Worm (Caenorhabditis elegans) whole organism, young adult: ENCODE results near the gene polk-1.

Experiments
- B0019.2 ChIP-seq: fragments of 200-800 bp; sonication (Bioruptor generic); conservative IDR thresholded peaks from 2 replicates; pipeline ENCODE4 v1.3.6; 2022; ENCODE audit warnings: missing genetic modification reagents, missing genetic modification characterization, missing compliant biosample characterization
- B0336.3 ChIP-seq: fragments of 200-800 bp; sonication (Bioruptor generic); IDR thresholded peaks from 2 replicates; pipeline ENCODE4 v1.3.6; 2022; ENCODE audit warnings: missing genetic modification characterization, missing compliant biosample characterization
- C06A6.2 ChIP-seq: fragments of 200-800 bp; sonication (Bioruptor generic); conservative IDR thresholded peaks from 2 replicates; pipeline ENCODE4 v1.3.6; 2022; ENCODE audit warnings: missing genetic modification characterization, missing compliant biosample characterization
- C17E4.6 ChIP-seq: fragments of 200-800 bp; sonication (Bioruptor generic); IDR thresholded peaks from 2 replicates; pipeline ENCODE4 v1.3.6; 2022; ENCODE audit warnings: missing genetic modification reagents, missing genetic modification characterization, missing compliant biosample characterization
- F55B11.4 ChIP-seq: sonication (generic microtip); optimal IDR thresholded peaks from 2 replicates; lab custom pipeline; 2016; ENCODE audit warnings: missing compliant biosample characterization, missing genetic modification characterization, borderline replicate concordance; ENCODE audit not compliant: insufficient read depth
- F57C9.4 ChIP-seq: sonication (generic microtip); optimal IDR thresholded peaks from 2 replicates; lab custom pipeline; 2017; ENCODE audit warnings: mild to moderate bottlenecking, missing genetic modification characterization, missing compliant biosample characterization
- Y67H2A.10 ChIP-seq: fragments of 200-800 bp; sonication (Bioruptor generic); conservative IDR thresholded peaks from 2 replicates; pipeline ENCODE4 v1.3.6; 2022; ENCODE audit warnings: missing genetic modification reagents, missing genetic modification characterization, missing compliant biosample characterization
- ama-1 ChIP-seq, 3 experiments: fragments of 150-350 bp in 1 of 3; sonication (generic microtip) in 2 of 3; optimal IDR thresholded peaks; 2 replicates each; lab custom pipeline; 2014 to 2018; ENCODE audit warnings: missing biosample characterization in 2 of 3, missing genetic modification characterization in 2 of 3, missing genetic modification reagents in 2 of 3
- aptf-2 ChIP-seq: fragments of 200-800 bp; sonication (Bioruptor generic); conservative IDR thresholded peaks from 2 replicates; pipeline ENCODE4 v1.3.6; 2022; ENCODE audit warnings: missing genetic modification reagents, missing genetic modification characterization, missing compliant biosample characterization
- aptf-3 ChIP-seq: fragments of 200-800 bp; sonication (Bioruptor generic); IDR thresholded peaks from 2 replicates; pipeline ENCODE4 v1.3.6; 2022; ENCODE audit warnings: missing genetic modification characterization, missing compliant biosample characterization
- attf-3 ChIP-seq: fragments of 200-800 bp; sonication (Bioruptor generic); conservative IDR thresholded peaks from 2 replicates; pipeline ENCODE4 v1.3.6; 2022; ENCODE audit warnings: missing genetic modification reagents, missing genetic modification characterization, missing compliant biosample characterization
- cebp-1 ChIP-seq, 2 experiments: fragments of 200-800 bp in 1 of 2; sonication (Bioruptor generic) in 1 of 2; sonication (generic microtip) in 1 of 2; IDR thresholded peaks in 1 of 2; optimal IDR thresholded peaks in 1 of 2; 2 replicates each; pipeline versions ENCODE4 v1.3.6 to Lab custom; 2017 to 2022; ENCODE audit warnings: missing compliant biosample characterization in 2 of 2, missing genetic modification characterization in 2 of 2, mild to moderate bottlenecking in 1 of 2, missing genetic modification reagents in 1 of 2, moderate library complexity in 1 of 2
- ceh-100 ChIP-seq: fragments of 200-800 bp; sonication (Bioruptor generic); IDR thresholded peaks from 2 replicates; pipeline ENCODE4 v1.3.6; 2022; ENCODE audit warnings: missing genetic modification reagents, missing genetic modification characterization, missing compliant biosample characterization
- ceh-40 ChIP-seq: fragments of 200-800 bp; sonication (Bioruptor generic); IDR thresholded peaks from 2 replicates; pipeline ENCODE4 v1.3.6; 2022; ENCODE audit warnings: missing genetic modification characterization, missing compliant biosample characterization
- ceh-91 ChIP-seq: fragments of 200-800 bp; sonication (Bioruptor generic); IDR thresholded peaks from 2 replicates; pipeline ENCODE4 v1.3.6; 2022; ENCODE audit warnings: missing genetic modification reagents, missing genetic modification characterization, missing compliant biosample characterization
- dox-1 ChIP-seq: fragments of 200-800 bp; sonication (Bioruptor generic); IDR thresholded peaks from 2 replicates; pipeline ENCODE4 v1.3.6; 2022; ENCODE audit warnings: missing genetic modification reagents, missing genetic modification characterization, missing compliant biosample characterization
- dpl-1 ChIP-seq: fragments of 150-350 bp; optimal IDR thresholded peaks from 2 replicates; lab custom pipeline; 2014; ENCODE audit warnings: missing biosample characterization, missing genetic modification reagents, missing genetic modification characterization
- efl-1 ChIP-seq: fragments of 150-350 bp; optimal IDR thresholded peaks from 2 replicates; lab custom pipeline; 2014; ENCODE audit warnings: missing biosample characterization, missing genetic modification reagents, missing genetic modification characterization
- ets-4 ChIP-seq: fragments of 200-800 bp; sonication (Bioruptor generic); optimal IDR thresholded peaks from 2 replicates; lab custom pipeline; 2018; ENCODE audit warnings: mild to moderate bottlenecking, missing genetic modification characterization, missing compliant biosample characterization
- gei-17 ChIP-seq: fragments of 200-800 bp; sonication (Bioruptor generic); optimal IDR thresholded peaks from 2 replicates; lab custom pipeline; 2018; ENCODE audit warnings: mild to moderate bottlenecking, missing genetic modification characterization, missing compliant biosample characterization
- hsf-1 ChIP-seq: fragments of 200-800 bp; sonication (Bioruptor generic); IDR thresholded peaks from 2 replicates; pipeline ENCODE4 v1.3.6; 2022; ENCODE audit warnings: missing genetic modification reagents, missing genetic modification characterization, missing compliant biosample characterization
- lag-1 ChIP-seq: fragments of 200-800 bp; sonication (Bioruptor generic); IDR thresholded peaks from 2 replicates; pipeline ENCODE4 v1.3.6; 2022; ENCODE audit warnings: missing genetic modification reagents, missing genetic modification characterization, missing compliant biosample characterization
- lin-54 ChIP-seq: fragments of 200-800 bp; sonication (Bioruptor generic); optimal IDR thresholded peaks from 2 replicates; lab custom pipeline; 2018; ENCODE audit warnings: mild to moderate bottlenecking, missing genetic modification characterization, missing compliant biosample characterization
- madf-6 ChIP-seq: fragments of 200-800 bp; sonication (Bioruptor generic); IDR thresholded peaks from 2 replicates; pipeline ENCODE4 v1.3.6; 2022; ENCODE audit warnings: missing genetic modification reagents, missing genetic modification characterization, missing compliant biosample characterization
- madf-8 ChIP-seq: fragments of 200-800 bp; sonication (Bioruptor generic); conservative IDR thresholded peaks from 2 replicates; pipeline ENCODE4 v1.3.6; 2022; ENCODE audit warnings: missing genetic modification reagents, missing genetic modification characterization, missing compliant biosample characterization
- mel-28 ChIP-seq: sonication (generic microtip); optimal IDR thresholded peaks from 2 replicates; lab custom pipeline; 2016; ENCODE audit warnings: borderline replicate concordance, mild to moderate bottlenecking, missing genetic modification characterization, missing compliant biosample characterization
- nhr-179 ChIP-seq: sonication (generic microtip); optimal IDR thresholded peaks from 2 replicates; lab custom pipeline; 2016; ENCODE audit warnings: mild to moderate bottlenecking, missing genetic modification characterization, missing compliant biosample characterization
- nhr-27 ChIP-seq: fragments of 200-800 bp; sonication (Bioruptor generic); optimal IDR thresholded peaks from 2 replicates; lab custom pipeline; 2018; ENCODE audit warnings: mild to moderate bottlenecking, missing genetic modification characterization, moderate library complexity, missing compliant biosample characterization
- nhr-90 ChIP-seq: sonication (generic microtip); optimal IDR thresholded peaks from 2 replicates; lab custom pipeline; 2016; ENCODE audit warnings: missing genotype, mild to moderate bottlenecking, missing genetic modification characterization, missing compliant biosample characterization
- sdz-38 ChIP-seq: sonication (generic microtip); optimal IDR thresholded peaks from 2 replicates; lab custom pipeline; 2016; ENCODE audit warnings: missing genotype, missing genetic modification characterization, missing compliant biosample characterization
- snpc-1.3 ChIP-seq: sonication (generic microtip); optimal IDR thresholded peaks from 2 replicates; lab custom pipeline; 2017; ENCODE audit warnings: missing genetic modification characterization, mild to moderate bottlenecking, missing compliant biosample characterization, antibody characterized with exemption, moderate library complexity, missing genotype, missing genetic modification reagents; ENCODE audit not compliant: insufficient read depth
- snpc-4 ChIP-seq, 5 experiments: fragments of 150-350 bp in 1 of 5; sonication (generic microtip) in 4 of 5; optimal IDR thresholded peaks; 2 replicates each; lab custom pipeline; 2014 to 2018; ENCODE audit warnings: missing genetic modification characterization in 5 of 5, missing biosample characterization in 3 of 5, antibody characterized with exemption in 2 of 5, mild to moderate bottlenecking in 2 of 5, missing compliant biosample characterization in 2 of 5, missing genotype in 2 of 5, moderate library complexity in 2 of 5, missing genetic modification reagents in 1 of 5
- tbp1 ChIP-seq: fragments of 200-800 bp; sonication (Bioruptor generic); optimal IDR thresholded peaks from 2 replicates; lab custom pipeline; 2018; ENCODE audit warnings: mild to moderate bottlenecking, missing genetic modification characterization, missing compliant biosample characterization
- tbx-9 ChIP-seq: sonication (generic microtip); optimal IDR thresholded peaks from 2 replicates; lab custom pipeline; 2016; ENCODE audit warnings: borderline replicate concordance, missing genetic modification characterization, inconsistent platforms, missing compliant biosample characterization
- unc-130 ChIP-seq: sonication (generic microtip); optimal IDR thresholded peaks from 2 replicates; lab custom pipeline; 2016; ENCODE audit warnings: missing genetic modification reagents, missing genetic modification characterization, missing compliant biosample characterization
- xnd-1 ChIP-seq: sonication (generic microtip); optimal IDR thresholded peaks from 2 replicates; lab custom pipeline; 2016; ENCODE audit warnings: missing genotype, missing genetic modification reagents, missing genetic modification characterization, missing compliant biosample characterization

polk-1 gene

DNA sequence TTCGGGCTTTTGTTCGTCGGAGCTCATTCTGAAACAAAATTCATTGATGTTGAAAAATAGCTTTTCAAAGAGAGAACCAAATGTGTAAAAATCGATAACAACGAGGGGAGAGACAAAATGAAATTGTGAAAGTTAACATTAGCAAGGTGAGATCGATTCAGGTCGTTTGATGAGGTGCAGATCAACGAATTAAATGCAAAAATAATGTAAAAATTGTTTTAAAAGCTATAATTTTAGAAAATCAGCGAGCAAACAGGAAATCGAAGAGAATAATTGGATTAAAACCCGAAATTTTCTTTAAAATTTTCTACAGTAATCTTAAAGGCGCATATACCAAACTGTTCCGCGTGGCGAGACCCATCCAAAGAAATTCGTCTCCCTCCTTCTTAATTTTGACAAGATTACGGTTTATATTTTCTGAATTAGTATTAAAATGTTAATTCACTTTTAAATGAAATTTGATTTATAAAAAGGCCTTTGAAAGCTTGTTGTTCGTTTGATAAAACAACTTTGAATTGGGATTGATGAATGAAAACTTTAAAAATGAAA lies 9.9 kb downstream of the polk-1 start, which contains the start of gene C13G5.2 (continued):
- TF ChIP-seq madf-8 (GFP tag; lab: Robert Waterston, UW), result peak; percentile 77
- TF ChIP-seq lin-54, result peak; percentile 9
- no peak for TF ChIP-seq Y67H2A.10 (GFP tag; lab: Robert Waterston, UW)
- TF ChIP-seq B0019.2 (GFP tag; lab: Robert Waterston, UW), result no peak
- no peak for TF ChIP-seq C17E4.6
- TF ChIP-seq aptf-2 (GFP tag; lab: Robert Waterston, UW), result no peak
- no peak for TF ChIP-seq ceh-100 (GFP tag; lab: Robert Waterston, UW)
- TF ChIP-seq F57C9.4 (tag; lab: Kevin White, UChicago), result no peak
- no peak for TF ChIP-seq cebp-1 (GFP tag; IDR thresholded peaks at IDR 0.05; lab: Robert Waterston, UW)
- no peak for TF ChIP-seq cebp-1 (tag; optimal IDR thresholded peaks at IDR 0.05; lab: Kevin White, UChicago)
- no peak for TF ChIP-seq mel-28 (tag; lab: Kevin White, UChicago)
- peak; percentile 87 for TF ChIP-seq xnd-1 (tag; lab: Kevin White, UChicago)
- TF ChIP-seq hsf-1 (GFP tag; lab: Robert Waterston, UW), result 0 out of 2 replicates have a peak, but pooled peaks have one; percentile 46
- peak; percentile 46 for TF ChIP-seq efl-1 (GFP tag; lab: Kevin White, UChicago)
- no peak for TF ChIP-seq C06A6.2 (GFP tag; lab: Robert Waterston, UW)
- no peak for TF ChIP-seq F55B11.4 (tag; lab: Kevin White, UChicago)
- TF ChIP-seq madf-6 (GFP tag; lab: Robert Waterston, UW), result peak; percentile 91
- TF ChIP-seq snpc-1.3, result peak; percentile 48
- no peak for TF ChIP-seq aptf-3 (GFP tag; lab: Robert Waterston, UW)
- TF ChIP-seq dox-1, result no peak
- TF ChIP-seq tbp1 (GFP tag; lab: Kevin White, UChicago), result peak; percentile 31
- TF ChIP-seq gei-17 (GFP tag; lab: Kevin White, UChicago), result no peak
- no peak for TF ChIP-seq snpc-4 (GFP tag; optimal IDR thresholded peaks at IDR 0.05; lab: Kevin White, UChicago)
- no peak for TF ChIP-seq snpc-4 (tag; optimal IDR thresholded peaks at IDR 0.05; lab: Kevin White, UChicago)
- no peak for TF ChIP-seq tbx-9 (tag; lab: Kevin White, UChicago)
- TF ChIP-seq ceh-40 (GFP tag; lab: Robert Waterston, UW), result no peak
- TF ChIP-seq ets-4, result no peak
- no peak for TF ChIP-seq nhr-27 (tag; lab: Kevin White, UChicago)
- no peak for TF ChIP-seq attf-3
- TF ChIP-seq ceh-91, result no peak
- no peak for TF ChIP-seq lag-1 (GFP tag; lab: Robert Waterston, UW)

ce11 chrIII:8616587-8616986 lies 11.8 kb downstream of the polk-1 start, which contains the start of gene C06E1.11:
Gene C06E1.11, minus strand, starts transcription at chrIII:8616687.
- no peak for TF ChIP-seq B0336.3 (GFP tag; lab: Robert Waterston, UW)
- no peak for TF ChIP-seq ama-1 (optimal IDR thresholded peaks at IDR 0.05; lab: Kevin White, UChicago)
- TF ChIP-seq ama-1 (GFP tag; optimal IDR thresholded peaks at IDR 0.05; lab: Kevin White, UChicago), result no peak
- TF ChIP-seq dox-1, result no peak
- TF ChIP-seq nhr-90, result no peak
- TF ChIP-seq aptf-3 (GFP tag; lab: Robert Waterston, UW), result no peak
- TF ChIP-seq unc-130 (GFP tag; lab: Kevin White, UChicago), result no peak
- no peak for TF ChIP-seq tbp1 (GFP tag; lab: Kevin White, UChicago)
- TF ChIP-seq nhr-179, result no peak
- TF ChIP-seq sdz-38 (tag; lab: Kevin White, UChicago), result no peak
- no peak for TF ChIP-seq dpl-1 (GFP tag; lab: Kevin White, UChicago)
- TF ChIP-seq, all 124 proteins: peak for 0
